Fruit fly (Drosophila melanogaster) whole organism, embryonic: ENCODE data around the gene Notum.
A peak's percentile ranks its signal among the peaks of the same experiment; 100 is the strongest.

ENCODE experiments used
- Bdp1 ChIP-seq: fragments of 200-800 bp; sonication (Bioruptor generic); optimal IDR thresholded peaks from 3 replicates; lab custom pipeline; 2016; ENCODE audit warnings: missing biosample characterization, missing genetic modification characterization
- CG1024 ChIP-seq: fragments of 200-800 bp; sonication (Bioruptor generic); IDR thresholded peaks from 2 replicates; pipeline ENCODE4 v1.3.6; 2022; ENCODE audit warnings: missing biosample characterization, missing genetic modification characterization
- CG10267 ChIP-seq: fragments of 200-800 bp; sonication (Bioruptor generic); optimal IDR thresholded peaks from 2 replicates; lab custom pipeline; 2018; ENCODE audit warnings: missing biosample characterization, mild to moderate bottlenecking, missing genetic modification characterization, moderate library complexity
- CG10654 ChIP-seq: fragments of 200-800 bp; sonication (Bioruptor generic); optimal IDR thresholded peaks from 2 replicates; lab custom pipeline; 2016; ENCODE audit warnings: missing biosample characterization, missing genetic modification characterization
- CG11085 ChIP-seq: fragments of 200-800 bp; sonication (Bioruptor generic); IDR thresholded peaks from 2 replicates; pipeline ENCODE4 v1.3.6; 2022; ENCODE audit warnings: missing biosample characterization, missing genetic modification characterization
- CG1529 ChIP-seq: fragments of 200-800 bp; sonication (Bioruptor generic); optimal IDR thresholded peaks from 3 replicates; lab custom pipeline; 2018; ENCODE audit warnings: missing biosample characterization, missing genetic modification characterization
- CG1647 ChIP-seq: fragments of 200-800 bp; sonication (Bioruptor generic); optimal IDR thresholded peaks from 3 replicates; lab custom pipeline; 2016; ENCODE audit warnings: missing biosample characterization, missing genetic modification characterization
- CG18011 ChIP-seq: fragments of 200-800 bp; sonication (Bioruptor generic); optimal IDR thresholded peaks from 2 replicates; lab custom pipeline; 2017; ENCODE audit warnings: missing biosample characterization, missing genetic modification characterization, mild to moderate bottlenecking, moderate library complexity, missing genotype
- CG18599 ChIP-seq: fragments of 200-800 bp; sonication (Bioruptor generic); optimal IDR thresholded peaks from 3 replicates; lab custom pipeline; 2017; ENCODE audit warnings: missing biosample characterization, missing genetic modification characterization, mild to moderate bottlenecking, moderate library complexity, missing genetic modification reagents
- CG2202 ChIP-seq: fragments of 200-800 bp; sonication (Bioruptor generic); optimal IDR thresholded peaks from 2 replicates; lab custom pipeline; 2018; ENCODE audit warnings: missing biosample characterization, mild to moderate bottlenecking, missing genetic modification characterization
- CG31365 ChIP-seq: fragments of 200-800 bp; sonication (Bioruptor generic); optimal IDR thresholded peaks from 2 replicates; lab custom pipeline; 2018; ENCODE audit warnings: missing biosample characterization, mild to moderate bottlenecking, missing genetic modification characterization
- CG43689 ChIP-seq: fragments of 200-800 bp; sonication (Bioruptor generic); IDR thresholded peaks from 2 replicates; pipeline ENCODE4 v1.3.6; 2022; ENCODE audit warnings: missing biosample characterization, missing genetic modification characterization
- CG6765 ChIP-seq: fragments of 200-800 bp; sonication (Bioruptor generic); optimal IDR thresholded peaks from 3 replicates; lab custom pipeline; 2017; ENCODE audit warnings: missing biosample characterization, mild to moderate bottlenecking, missing genetic modification characterization
- CG6813 ChIP-seq: fragments of 200-800 bp; sonication (Bioruptor generic); optimal IDR thresholded peaks from 2 replicates; lab custom pipeline; 2017; ENCODE audit warnings: missing biosample characterization, missing genetic modification characterization, mild to moderate bottlenecking, moderate library complexity, missing genetic modification reagents
- CG8924 ChIP-seq: fragments of 200-800 bp; optimal IDR thresholded peaks from 3 replicates; lab custom pipeline; 2019; ENCODE audit warnings: missing biosample characterization, mild to moderate bottlenecking, missing genetic modification characterization, moderate library complexity
- CoRest ChIP-seq: fragments of 200-800 bp; sonication (Bioruptor generic); optimal IDR thresholded peaks from 3 replicates; lab custom pipeline; 2018; ENCODE audit warnings: missing biosample characterization, mild to moderate bottlenecking, missing genetic modification characterization, moderate library complexity
- CrebB ChIP-seq: fragments of 200-800 bp; sonication (Bioruptor generic); optimal IDR thresholded peaks from 3 replicates; lab custom pipeline; 2018; ENCODE audit warnings: missing biosample characterization, mild to moderate bottlenecking, missing genetic modification characterization
- Dip3 ChIP-seq: fragments of 200-800 bp; sonication (Bioruptor generic); optimal IDR thresholded peaks from 3 replicates; lab custom pipeline; 2016; ENCODE audit warnings: missing biosample characterization, missing genetic modification characterization
- Doc3 ChIP-seq: fragments of 200-800 bp; sonication (Bioruptor generic); IDR thresholded peaks from 3 replicates; pipeline ENCODE4 v1.3.6; 2022; ENCODE audit warnings: missing biosample characterization, missing genetic modification characterization; ENCODE audit not compliant: partially characterized antibody
- Dp ChIP-seq: fragments of 200-800 bp; sonication (Bioruptor generic); optimal IDR thresholded peaks from 2 replicates; lab custom pipeline; 2018; ENCODE audit warnings: missing biosample characterization, mild to moderate bottlenecking, missing genetic modification characterization, moderate library complexity
- Ets65A ChIP-seq: fragments of 200-800 bp; sonication (Bioruptor generic); peaks from one replicate; lab custom pipeline; 2016; ENCODE audit warnings: missing biosample characterization, missing genetic modification characterization
- GATAe ChIP-seq: fragments of 200-800 bp; sonication (Bioruptor generic); conservative IDR thresholded peaks from 2 replicates; pipeline ENCODE4 v1.3.6; 2022; ENCODE audit warnings: missing biosample characterization, missing genetic modification characterization
- HLH3B ChIP-seq: fragments of 200-800 bp; sonication (Bioruptor generic); IDR thresholded peaks from 2 replicates; pipeline ENCODE4 v1.3.6; 2022; ENCODE audit warnings: missing biosample characterization, missing genetic modification characterization
- HLH54F ChIP-seq: fragments of 200-800 bp; sonication (Bioruptor generic); optimal IDR thresholded peaks from 3 replicates; lab custom pipeline; 2016; ENCODE audit warnings: missing biosample characterization, missing genetic modification characterization
- Lhr ChIP-seq: fragments of 200-800 bp; sonication (Bioruptor generic); optimal IDR thresholded peaks from 3 replicates; lab custom pipeline; 2017; ENCODE audit warnings: mild to moderate bottlenecking, missing biosample characterization, missing genetic modification reagents, missing genetic modification characterization
- MTF-1 ChIP-seq: fragments of 200-800 bp; sonication (Bioruptor generic); optimal IDR thresholded peaks from 2 replicates; lab custom pipeline; 2018; ENCODE audit warnings: missing biosample characterization, mild to moderate bottlenecking, missing genetic modification characterization, borderline replicate concordance
- Nf-YA ChIP-seq: fragments of 200-800 bp; sonication (Bioruptor generic); IDR thresholded peaks from 2 replicates; pipeline ENCODE4 v1.3.6; 2022; ENCODE audit warnings: missing biosample characterization, missing genetic modification characterization
- Rfx ChIP-seq: fragments of 200-800 bp; sonication (Bioruptor generic); IDR thresholded peaks from 2 replicates; pipeline ENCODE4 v1.3.6; 2022; ENCODE audit warnings: missing biosample characterization, missing genetic modification characterization
- bigmax ChIP-seq: fragments of 200-800 bp; sonication (Bioruptor generic); optimal IDR thresholded peaks from 2 replicates; lab custom pipeline; 2018; ENCODE audit warnings: missing biosample characterization, mild to moderate bottlenecking, missing genetic modification characterization
- bowl ChIP-seq: fragments of 200-800 bp; sonication (Bioruptor generic); IDR thresholded peaks from 2 replicates; pipeline ENCODE4 v1.3.6; 2022; ENCODE audit warnings: missing biosample characterization, missing genetic modification characterization
- btn ChIP-seq: fragments of 200-800 bp; sonication (Bioruptor generic); optimal IDR thresholded peaks from 2 replicates; lab custom pipeline; 2016; ENCODE audit warnings: missing biosample characterization, missing genetic modification characterization
- chm ChIP-seq: fragments of 200-800 bp; sonication (Bioruptor generic); IDR thresholded peaks from 2 replicates; pipeline ENCODE4 v1.3.6; 2022; ENCODE audit warnings: missing biosample characterization, missing genetic modification characterization
- chn ChIP-seq: fragments of 200-800 bp; sonication (Bioruptor generic); optimal IDR thresholded peaks from 2 replicates; lab custom pipeline; 2016; ENCODE audit warnings: missing biosample characterization, missing genetic modification characterization
- ci ChIP-seq: fragments of 200-800 bp; sonication (Bioruptor generic); IDR thresholded peaks from 3 replicates; pipeline ENCODE4 v1.3.6; 2022; ENCODE audit warnings: missing biosample characterization, missing genetic modification characterization
- crp ChIP-seq, 2 experiments: fragments of 200-800 bp; sonication (Bioruptor generic); optimal IDR thresholded peaks; 2 replicates in 1 of 2; 3 replicates in 1 of 2; lab custom pipeline; 2017; ENCODE audit warnings: missing biosample characterization in 2 of 2, missing genetic modification characterization in 2 of 2, mild to moderate bottlenecking in 1 of 2, moderate library complexity in 1 of 2
- exex ChIP-seq: fragments of 200-800 bp; sonication (Bioruptor generic); optimal IDR thresholded peaks from 4 replicates; lab custom pipeline; 2018; ENCODE audit warnings: missing biosample characterization, mild to moderate bottlenecking, missing genetic modification characterization, moderate library complexity
- ken ChIP-seq: fragments of 200-800 bp; sonication (Bioruptor generic); IDR thresholded peaks from 3 replicates; pipeline ENCODE4 v1.3.6; 2022; ENCODE audit warnings: missing biosample characterization, missing genetic modification characterization
- nerfin-1 ChIP-seq: fragments of 200-800 bp; sonication (Bioruptor generic); optimal IDR thresholded peaks from 3 replicates; lab custom pipeline; 2019; ENCODE audit warnings: missing biosample characterization, mild to moderate bottlenecking, missing genetic modification characterization, moderate library complexity
- prd ChIP-seq, 3 experiments: fragments of >200 bp in 2 of 3; fragments of 200-800 bp in 1 of 3; sonication (Bioruptor generic) in 1 of 3; optimal IDR thresholded peaks in 2 of 3; IDR thresholded peaks in 1 of 3; 2 replicates in 2 of 3; 3 replicates in 1 of 3; pipeline versions ENCODE4 v1.3.6 to Lab custom; 2017 to 2022; ENCODE audit warnings: missing biosample characterization in 1 of 3, missing genetic modification characterization in 1 of 3
- salm ChIP-seq: fragments of 200-800 bp; sonication (Bioruptor generic); optimal IDR thresholded peaks from 2 replicates; lab custom pipeline; 2018; ENCODE audit warnings: missing biosample characterization, mild to moderate bottlenecking, missing genetic modification characterization
- sc ChIP-seq, 3 experiments: fragments of >200 bp in 2 of 3; fragments of 200-800 bp in 1 of 3; sonication (Bioruptor generic) in 1 of 3; optimal IDR thresholded peaks; 2 replicates in 2 of 3; 3 replicates in 1 of 3; lab custom pipeline; 2017; ENCODE audit warnings: mild to moderate bottlenecking in 1 of 3, missing biosample characterization in 1 of 3, missing genetic modification characterization in 1 of 3, missing genetic modification reagents in 1 of 3
- sens ChIP-seq: fragments of 200-800 bp; sonication (Bioruptor generic); peaks from one replicate; lab custom pipeline; 2016; ENCODE audit warnings: missing biosample characterization, missing genetic modification characterization
- sisA ChIP-seq: fragments of 200-800 bp; sonication (Bioruptor generic); IDR thresholded peaks from 2 replicates; pipeline ENCODE4 v1.3.6; 2022; ENCODE audit warnings: missing biosample characterization, missing genetic modification characterization
- tgo ChIP-seq: fragments of 200-800 bp; sonication (Bioruptor generic); IDR thresholded peaks from 3 replicates; pipeline ENCODE4 v1.3.6; 2022; ENCODE audit warnings: missing biosample characterization, missing genetic modification characterization
- tio ChIP-seq: fragments of 200-800 bp; sonication (Bioruptor generic); optimal IDR thresholded peaks from 2 replicates; lab custom pipeline; 2017; ENCODE audit warnings: missing biosample characterization, missing genetic modification characterization, inconsistent platforms
- trem ChIP-seq: fragments of 200-800 bp; optimal IDR thresholded peaks from 3 replicates; lab custom pipeline; 2019; ENCODE audit warnings: missing biosample characterization, mild to moderate bottlenecking, missing genetic modification characterization, moderate library complexity
- tup ChIP-seq: fragments of 200-800 bp; sonication (Bioruptor generic); optimal IDR thresholded peaks from 2 replicates; lab custom pipeline; 2016; ENCODE audit warnings: missing biosample characterization, mild to moderate bottlenecking, missing genetic modification characterization, moderate library complexity
- tx ChIP-seq: fragments of 200-800 bp; sonication (Bioruptor generic); optimal IDR thresholded peaks from 2 replicates; lab custom pipeline; 2016; ENCODE audit warnings: missing biosample characterization, missing genetic modification characterization
- zen ChIP-seq: fragments of 200-800 bp; sonication (Bioruptor generic); optimal IDR thresholded peaks from 3 replicates; lab custom pipeline; 2018; ENCODE audit warnings: missing biosample characterization, mild to moderate bottlenecking, missing genetic modification characterization, moderate library complexity

The Notum gene

dm6 chr3L:16037048-16037477 is 13.8 kb downstream of the Notum start (continued):
- TF ChIP-seq HLH3B (peak; percentile 69), ken (GFP tag; lab: Robert Waterston, UW) (no peak), CG1529 (GFP tag; lab: Kevin White, UChicago) (peak; percentile 43), tio (GFP tag; lab: Kevin White, UChicago) (peak; percentile 30), trem (tag; lab: Kevin White, UChicago) (peak; percentile 100), tx (peak; percentile 43), Doc3 (GFP tag; lab: Robert Waterston, UW) (no peak; the same call in 2 of the 3 replicates), CG8924 (tag; lab: Kevin White, UChicago) (peak; percentile 67), chm (GFP tag; lab: Robert Waterston, UW) (peak; percentile 81), CG31365 (tag; lab: Kevin White, UChicago) (peak; percentile 65), CG1024 (GFP tag; lab: Robert Waterston, UW) (peak; percentile 63; the same call in 1 of the 2 replicates), ci (GFP tag; lab: Robert Waterston, UW) (peak; percentile 90), CG11085 (peak; percentile 62), CG43689 (GFP tag; lab: Robert Waterston, UW) (no peak; the same call in 1 of the 2 replicates), CoRest (peak; percentile 78), CG6813 (peak; percentile 70), CrebB (tag; lab: Kevin White, UChicago) (peak; percentile 86), GATAe (no peak), sisA (GFP tag; lab: Robert Waterston, UW) (peak; percentile 81), Rfx (GFP tag; lab: Robert Waterston, UW) (peak; percentile 91), btn (peak; percentile 65), bowl (no peak), CG10654 (GFP tag; lab: Kevin White, UChicago) (peak; percentile 68), HLH54F (peak; percentile 76), CG2202 (tag; lab: Kevin White, UChicago) (peak; percentile 42), Ets65A (GFP tag; lab: Kevin White, UChicago) (peak; percentile 97), zen (peak; percentile 75), Nf-YA (GFP tag; lab: Robert Waterston, UW) (0 out of 2 replicates have a peak, but pooled peaks have one; percentile 15), Dp (GFP tag; lab: Kevin White, UChicago) (peak; percentile 62), Lhr (peak; percentile 99), CG18599 (GFP tag; lab: Kevin White, UChicago) (peak; percentile 86), MTF-1 (GFP tag; lab: Kevin White, UChicago) (no peak), sens (GFP tag; lab: Kevin White, UChicago) (peak; percentile 96), salm (peak; percentile 46), nerfin-1 (tag; lab: Kevin White, UChicago) (peak; percentile 65), exex (no peak), CG10267 (tag; lab: Kevin White, UChicago) (peak; percentile 81), chn (GFP tag; lab: Kevin White, UChicago) (peak; percentile 66), tgo (GFP tag; lab: Robert Waterston, UW) (peak; percentile 80), crp (GFP tag; optimal IDR thresholded peaks at IDR 0.05; lab: Kevin White, UChicago) (no peak), tup (GFP tag; lab: Kevin White, UChicago) (peak; percentile 6), CG6765 (GFP tag; lab: Kevin White, UChicago) (peak; percentile 74), CG18011 (GFP tag; lab: Kevin White, UChicago) (peak; percentile 69), bigmax (GFP tag; lab: Kevin White, UChicago) (peak; percentile 11), CG1647 (GFP tag; lab: Kevin White, UChicago) (peak; percentile 81), sc (optimal IDR thresholded peaks at IDR 0.05; lab: Kevin White, UChicago) (no peak), sc (GFP tag; optimal IDR thresholded peaks at IDR 0.05; lab: Kevin White, UChicago) (peak; percentile 13), Bdp1 (peak; percentile 56), prd (optimal IDR thresholded peaks at IDR 0.05; lab: Kevin White, UChicago) (no peak), prd (GFP tag; IDR thresholded peaks at IDR 0.05; lab: Robert Waterston, UW) (peak; percentile 75), Dip3 (GFP tag; lab: Kevin White, UChicago) (peak; percentile 59)
